Worm (Caenorhabditis elegans) whole organism, L4/young adult: ENCODE measurements around the gene nhr-181.

ENCODE experiments used
- W03F9.2 ChIP-seq: fragments of 150-350 bp; optimal IDR thresholded peaks from 2 replicates; lab custom pipeline; 2014; ENCODE audit warnings: missing biosample characterization, missing genetic modification characterization
- dao-5 ChIP-seq: sonication (generic microtip); optimal IDR thresholded peaks from 2 replicates; lab custom pipeline; 2016; ENCODE audit warnings: missing genotype, missing genetic modification characterization, moderate library complexity, missing compliant biosample characterization
- him-1 ChIP-seq: sonication (generic microtip); optimal IDR thresholded peaks from 2 replicates; lab custom pipeline; 2016; ENCODE audit warnings: missing genotype, missing genetic modification reagents, missing genetic modification characterization, missing compliant biosample characterization

DNA sequence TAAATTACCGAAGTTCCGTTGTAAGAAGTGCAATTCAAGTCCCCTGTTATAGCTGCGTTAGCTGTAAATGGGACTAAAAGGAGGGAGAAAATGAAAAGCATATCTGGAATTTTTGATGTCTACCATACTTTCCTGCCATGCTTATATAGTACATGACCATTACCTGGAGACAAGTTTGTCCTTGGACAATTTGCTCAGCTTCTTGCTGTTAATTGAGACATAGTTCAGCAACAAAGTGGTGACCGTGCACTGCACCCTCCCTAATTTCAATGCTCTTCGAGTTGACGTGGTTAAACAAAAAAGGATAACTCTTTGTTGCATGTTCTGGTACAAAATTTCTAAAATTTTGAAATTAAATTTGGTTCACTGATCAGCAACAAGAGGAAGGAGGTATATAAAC is 32.6 kb downstream of the nhr-181 start, which contains the start of gene T05B4.13:
- TF ChIP-seq him-1 (tag; lab: Kevin White, UChicago) (no peak), W03F9.2 (no peak), dao-5 (no peak)
